Fruit fly (Drosophila melanogaster) whole organism, embryonic: Measurements from ENCODE around the gene Cp18.

Experiments used
- Abd-B ChIP-seq: fragments of 200-800 bp; sonication (Bioruptor generic); optimal IDR thresholded peaks from 2 replicates; lab custom pipeline; 2018; ENCODE audit warnings: missing biosample characterization, mild to moderate bottlenecking, missing genetic modification characterization, moderate library complexity
- BtbVII ChIP-seq: fragments of 200-800 bp; sonication (Bioruptor generic); optimal IDR thresholded peaks from 3 replicates; lab custom pipeline; 2017; ENCODE audit warnings: missing biosample characterization, mild to moderate bottlenecking, missing genetic modification characterization
- CG10321 ChIP-seq: fragments of 200-800 bp; sonication (Bioruptor generic); IDR thresholded peaks from 2 replicates; pipeline ENCODE4 v1.3.6; 2022; ENCODE audit warnings: missing biosample characterization, missing genetic modification characterization
- CG12155 ChIP-seq: fragments of 200-800 bp; sonication (Bioruptor generic); optimal IDR thresholded peaks from 3 replicates; lab custom pipeline; 2016; ENCODE audit warnings: missing biosample characterization, missing genetic modification characterization
- CG12236 ChIP-seq: fragments of 200-800 bp; sonication (Bioruptor generic); optimal IDR thresholded peaks from 2 replicates; lab custom pipeline; 2016; ENCODE audit warnings: missing biosample characterization, missing genetic modification characterization
- CG12769 ChIP-seq: fragments of 200-800 bp; sonication (Bioruptor generic); optimal IDR thresholded peaks from 2 replicates; lab custom pipeline; 2019; ENCODE audit warnings: missing biosample characterization, mild to moderate bottlenecking, missing genetic modification characterization, moderate library complexity
- CG14441 ChIP-seq: fragments of 200-800 bp; sonication (Bioruptor generic); IDR thresholded peaks from 2 replicates; pipeline ENCODE4 v1.3.6; 2022; ENCODE audit warnings: missing biosample characterization, missing genetic modification characterization
- CG16863 ChIP-seq: fragments of 200-800 bp; sonication (Bioruptor generic); optimal IDR thresholded peaks from 3 replicates; lab custom pipeline; 2016; ENCODE audit warnings: missing biosample characterization, missing genetic modification characterization
- CG2116 ChIP-seq: fragments of 200-800 bp; sonication (Bioruptor generic); optimal IDR thresholded peaks from 3 replicates; lab custom pipeline; 2018; ENCODE audit warnings: missing biosample characterization, mild to moderate bottlenecking, missing genetic modification characterization
- CG2678 ChIP-seq: fragments of 200-800 bp; sonication (Bioruptor generic); optimal IDR thresholded peaks from 3 replicates; lab custom pipeline; 2019; ENCODE audit warnings: missing biosample characterization, mild to moderate bottlenecking, missing genetic modification characterization, moderate library complexity
- CG2712 ChIP-seq: fragments of 200-800 bp; optimal IDR thresholded peaks from 3 replicates; lab custom pipeline; 2019; ENCODE audit warnings: missing biosample characterization, mild to moderate bottlenecking, missing genetic modification characterization, moderate library complexity
- CG30403 ChIP-seq: fragments of 200-800 bp; sonication (Bioruptor generic); optimal IDR thresholded peaks from 3 replicates; lab custom pipeline; 2016; ENCODE audit warnings: missing biosample characterization, missing genetic modification characterization
- CG3281 ChIP-seq: fragments of 200-800 bp; sonication (Bioruptor generic); optimal IDR thresholded peaks from 3 replicates; lab custom pipeline; 2017; ENCODE audit warnings: missing biosample characterization, mild to moderate bottlenecking, missing genetic modification characterization
- CG4730 ChIP-seq: fragments of 200-800 bp; sonication (Bioruptor generic); IDR thresholded peaks from 2 replicates; pipeline ENCODE4 v1.3.6; 2022; ENCODE audit warnings: missing biosample characterization, missing genetic modification characterization
- CG5180 ChIP-seq: fragments of 200-800 bp; sonication (Bioruptor generic); optimal IDR thresholded peaks from 3 replicates; lab custom pipeline; 2017; ENCODE audit warnings: missing biosample characterization, missing genetic modification characterization, mild to moderate bottlenecking, moderate library complexity, missing genetic modification reagents
- CG5953 ChIP-seq: fragments of 200-800 bp; sonication (Bioruptor generic); IDR thresholded peaks from 2 replicates; pipeline ENCODE4 v1.3.6; 2022; ENCODE audit warnings: missing biosample characterization, missing genetic modification characterization
- CkIIα-i1 ChIP-seq: fragments of 200-800 bp; sonication (Bioruptor generic); IDR thresholded peaks from 2 replicates; pipeline ENCODE4 v1.3.6; 2022; ENCODE audit warnings: missing biosample characterization, missing genetic modification characterization
- Doc2 ChIP-seq: fragments of 200-800 bp; sonication (Bioruptor generic); IDR thresholded peaks from 2 replicates; pipeline ENCODE4 v1.3.6; 2022; ENCODE audit warnings: missing biosample characterization, missing genetic modification characterization
- Dp ChIP-seq: fragments of 200-800 bp; sonication (Bioruptor generic); optimal IDR thresholded peaks from 2 replicates; lab custom pipeline; 2018; ENCODE audit warnings: missing biosample characterization, mild to moderate bottlenecking, missing genetic modification characterization, moderate library complexity
- Dref ChIP-seq: fragments of 200-800 bp; sonication (Bioruptor generic); IDR thresholded peaks from 2 replicates; pipeline ENCODE4 v1.3.6; 2022; ENCODE audit warnings: missing biosample characterization, missing genetic modification characterization
- Elba2 ChIP-seq: fragments of 200-800 bp; sonication (Bioruptor generic); optimal IDR thresholded peaks from 3 replicates; lab custom pipeline; 2016; ENCODE audit warnings: missing biosample characterization, missing genetic modification characterization
- HLH4C ChIP-seq: fragments of 200-800 bp; sonication (Bioruptor generic); IDR thresholded peaks from 3 replicates; pipeline ENCODE4 v1.3.6; 2022; ENCODE audit warnings: missing biosample characterization, missing genetic modification characterization; ENCODE audit not compliant: partially characterized antibody
- Hmx ChIP-seq: fragments of 200-800 bp; sonication (Bioruptor generic); optimal IDR thresholded peaks from 2 replicates; lab custom pipeline; 2016; ENCODE audit warnings: missing biosample characterization, missing genetic modification characterization
- Hr3 ChIP-seq: fragments of 200-800 bp; sonication (Bioruptor generic); optimal IDR thresholded peaks from 3 replicates; lab custom pipeline; 2016; ENCODE audit warnings: missing biosample characterization, missing genetic modification characterization
- Meics ChIP-seq: fragments of 200-800 bp; sonication (Bioruptor generic); optimal IDR thresholded peaks from 2 replicates; lab custom pipeline; 2017; ENCODE audit warnings: missing biosample characterization, mild to moderate bottlenecking, missing genetic modification characterization
- Mes4 ChIP-seq: fragments of 200-800 bp; sonication (Bioruptor generic); optimal IDR thresholded peaks from 2 replicates; lab custom pipeline; 2016; ENCODE audit warnings: missing biosample characterization, missing genetic modification characterization
- NC2β ChIP-seq: fragments of 200-800 bp; sonication (Bioruptor generic); optimal IDR thresholded peaks from 2 replicates; lab custom pipeline; 2016; ENCODE audit warnings: missing biosample characterization, missing genetic modification characterization
- NfI ChIP-seq: fragments of 200-800 bp; sonication (Bioruptor generic); optimal IDR thresholded peaks from 3 replicates; lab custom pipeline; 2018; ENCODE audit warnings: missing biosample characterization, mild to moderate bottlenecking, missing genetic modification characterization, moderate library complexity
- Ravus ChIP-seq: fragments of 200-800 bp; sonication (Bioruptor generic); IDR thresholded peaks from 2 replicates; pipeline ENCODE4 v1.3.6; 2022; ENCODE audit warnings: missing biosample characterization, missing genetic modification characterization
- TFAM ChIP-seq: fragments of 200-800 bp; sonication (Bioruptor generic); optimal IDR thresholded peaks from 2 replicates; lab custom pipeline; 2017; ENCODE audit warnings: missing biosample characterization, missing genetic modification characterization, inconsistent platforms
- Vsx1 ChIP-seq: fragments of 200-800 bp; sonication (Bioruptor generic); optimal IDR thresholded peaks from 2 replicates; lab custom pipeline; 2017; ENCODE audit warnings: missing biosample characterization, mild to moderate bottlenecking, missing genetic modification characterization, missing genetic modification reagents
- YL-1 ChIP-seq: fragments of 200-800 bp; sonication (Bioruptor generic); optimal IDR thresholded peaks from 3 replicates; lab custom pipeline; 2017; ENCODE audit warnings: missing biosample characterization, mild to moderate bottlenecking, missing genetic modification characterization
- ac ChIP-seq: fragments of 200-800 bp; sonication (Bioruptor generic); optimal IDR thresholded peaks from 3 replicates; lab custom pipeline; 2017; ENCODE audit warnings: missing biosample characterization, mild to moderate bottlenecking, missing genetic modification characterization
- amos ChIP-seq: fragments of 200-800 bp; sonication (Bioruptor generic); IDR thresholded peaks from 2 replicates; pipeline ENCODE4 v1.3.6; 2022; ENCODE audit warnings: missing biosample characterization, missing genetic modification characterization; ENCODE audit not compliant: partially characterized antibody
- ato ChIP-seq: fragments of 200-800 bp; sonication (Bioruptor generic); IDR thresholded peaks from 2 replicates; pipeline ENCODE4 v1.3.6; 2022; ENCODE audit warnings: missing biosample characterization, missing genetic modification characterization; ENCODE audit not compliant: partially characterized antibody
- br ChIP-seq: fragments of >200 bp; optimal IDR thresholded peaks from 2 replicates; lab custom pipeline; 2017
- ci ChIP-seq: fragments of 200-800 bp; sonication (Bioruptor generic); IDR thresholded peaks from 3 replicates; pipeline ENCODE4 v1.3.6; 2022; ENCODE audit warnings: missing biosample characterization, missing genetic modification characterization
- crol ChIP-seq: fragments of 200-800 bp; sonication (Bioruptor generic); IDR thresholded peaks from 2 replicates; pipeline ENCODE4 v1.3.6; 2022; ENCODE audit warnings: missing biosample characterization, missing genetic modification characterization
- crp ChIP-seq, 2 experiments: fragments of 200-800 bp; sonication (Bioruptor generic); optimal IDR thresholded peaks; 2 replicates in 1 of 2; 3 replicates in 1 of 2; lab custom pipeline; 2017; ENCODE audit warnings: missing biosample characterization in 2 of 2, missing genetic modification characterization in 2 of 2, mild to moderate bottlenecking in 1 of 2, moderate library complexity in 1 of 2
- danr ChIP-seq: fragments of 200-800 bp; sonication (Bioruptor generic); IDR thresholded peaks from 2 replicates; pipeline ENCODE4 v1.3.6; 2022; ENCODE audit warnings: missing biosample characterization, missing genetic modification characterization
- fd3F ChIP-seq: fragments of 200-800 bp; sonication (Bioruptor generic); optimal IDR thresholded peaks from 2 replicates; lab custom pipeline; 2018; ENCODE audit warnings: missing biosample characterization, mild to moderate bottlenecking, missing genetic modification characterization, moderate library complexity
- hkb ChIP-seq, 2 experiments: fragments of 200-800 bp in 1 of 2; fragments of >200 bp in 1 of 2; sonication (Bioruptor generic) in 1 of 2; IDR thresholded peaks in 1 of 2; optimal IDR thresholded peaks in 1 of 2; 2 replicates each; pipeline versions ENCODE4 v1.3.6 to Lab custom; 2017 to 2022; ENCODE audit warnings: missing biosample characterization in 1 of 2, missing genetic modification characterization in 1 of 2
- kah ChIP-seq: fragments of 200-800 bp; sonication (Bioruptor generic); optimal IDR thresholded peaks from 2 replicates; lab custom pipeline; 2018; ENCODE audit warnings: missing biosample characterization, mild to moderate bottlenecking, missing genetic modification characterization
- nmo ChIP-seq: fragments of 200-800 bp; sonication (Bioruptor generic); optimal IDR thresholded peaks from 2 replicates; lab custom pipeline; 2018; ENCODE audit warnings: missing biosample characterization, mild to moderate bottlenecking, missing genetic modification characterization, moderate library complexity
- sc ChIP-seq, 3 experiments: fragments of >200 bp in 2 of 3; fragments of 200-800 bp in 1 of 3; sonication (Bioruptor generic) in 1 of 3; optimal IDR thresholded peaks; 2 replicates in 2 of 3; 3 replicates in 1 of 3; lab custom pipeline; 2017; ENCODE audit warnings: mild to moderate bottlenecking in 1 of 3, missing biosample characterization in 1 of 3, missing genetic modification characterization in 1 of 3, missing genetic modification reagents in 1 of 3
- sens ChIP-seq: fragments of 200-800 bp; sonication (Bioruptor generic); peaks from one replicate; lab custom pipeline; 2016; ENCODE audit warnings: missing biosample characterization, missing genetic modification characterization
- sens-2 ChIP-seq: fragments of 200-800 bp; sonication (Bioruptor generic); IDR thresholded peaks from 2 replicates; pipeline ENCODE4 v1.3.6; 2022; ENCODE audit warnings: missing biosample characterization, missing genetic modification characterization
- tgo ChIP-seq: fragments of 200-800 bp; sonication (Bioruptor generic); IDR thresholded peaks from 3 replicates; pipeline ENCODE4 v1.3.6; 2022; ENCODE audit warnings: missing biosample characterization, missing genetic modification characterization
- tna ChIP-seq: fragments of 200-800 bp; sonication (Bioruptor generic); IDR thresholded peaks from 2 replicates; pipeline ENCODE4 v1.3.6; 2022; ENCODE audit warnings: missing biosample characterization, missing genetic modification characterization; ENCODE audit not compliant: partially characterized antibody
- zf30C ChIP-seq: fragments of 200-800 bp; sonication (Bioruptor generic); optimal IDR thresholded peaks from 3 replicates; lab custom pipeline; 2018; ENCODE audit warnings: missing biosample characterization, mild to moderate bottlenecking, missing genetic modification characterization

Gene Cp18

dm6 chr3L:8741051-8741468, 14.5 kb downstream of the Cp18 start (continued):
- no peak for TF ChIP-seq Vsx1 (GFP tag; lab: Kevin White, UChicago)
- TF ChIP-seq Meics (GFP tag; lab: Kevin White, UChicago), result peak; percentile 65
- peak; percentile 65 for TF ChIP-seq NfI (GFP tag; lab: Kevin White, UChicago)
- no peak for TF ChIP-seq br (lab: Kevin White, UChicago)
- TF ChIP-seq CG5953 (GFP tag; lab: Robert Waterston, UW), result peak; percentile 43; the same call in 1 of the 2 replicates
- TF ChIP-seq CG3281 (GFP tag; lab: Kevin White, UChicago), result peak; percentile 70
- TF ChIP-seq CG10321 (GFP tag; lab: Robert Waterston, UW), result peak; percentile 92
- peak; percentile 75 for TF ChIP-seq sens (GFP tag; lab: Kevin White, UChicago)
- TF ChIP-seq TFAM (GFP tag; lab: Kevin White, UChicago), result no peak
- TF ChIP-seq CG5180 (GFP tag; lab: Kevin White, UChicago), result no peak
- TF ChIP-seq tna (GFP tag; lab: Robert Waterston, UW), result no peak
- no peak for TF ChIP-seq amos (GFP tag; lab: Robert Waterston, UW)
- no peak for TF ChIP-seq Dref
- no peak for TF ChIP-seq CG16863
- TF ChIP-seq CG2678 (tag; lab: Kevin White, UChicago), result no peak
- TF ChIP-seq Dp (GFP tag; lab: Kevin White, UChicago), result no peak
- 0 out of 2 replicates have a peak, but pooled peaks have one; percentile 8 for TF ChIP-seq danr (GFP tag; lab: Robert Waterston, UW)
- no peak for TF ChIP-seq kah (GFP tag; lab: Kevin White, UChicago)
- TF ChIP-seq sens-2 (GFP tag; lab: Robert Waterston, UW), result 0 out of 2 replicates have a peak, but pooled peaks have one; percentile 14
- TF ChIP-seq Mes4, result no peak
- TF ChIP-seq sc (optimal IDR thresholded peaks at IDR 0.05; lab: Kevin White, UChicago), result no peak
- no peak for TF ChIP-seq sc (GFP tag; optimal IDR thresholded peaks at IDR 0.05; lab: Kevin White, UChicago)
- no peak for TF ChIP-seq hkb (optimal IDR thresholded peaks at IDR 0.05; lab: Kevin White, UChicago)
- TF ChIP-seq hkb (GFP tag; IDR thresholded peaks at IDR 0.05; lab: Robert Waterston, UW), result peak; percentile 37; the same call in 1 of the 2 replicates
- TF ChIP-seq tgo, result no peak
- TF ChIP-seq Hr3 (GFP tag; lab: Kevin White, UChicago), result no peak
- TF ChIP-seq CG4730, result no peak
- no peak for TF ChIP-seq Ravus (GFP tag; lab: Robert Waterston, UW)
- TF ChIP-seq Doc2, result no peak
- no peak for TF ChIP-seq Elba2 (GFP tag; lab: Kevin White, UChicago)
- peak; percentile 51; the same call in 1 of the 2 replicates for TF ChIP-seq crol
- TF ChIP-seq CG12155, result no peak
- no peak for TF ChIP-seq HLH4C (GFP tag; lab: Robert Waterston, UW)
- TF ChIP-seq CG2116 (GFP tag; lab: Kevin White, UChicago), result peak; percentile 10
- peak; percentile 5 for TF ChIP-seq YL-1
- no peak for TF ChIP-seq Abd-B (GFP tag; lab: Kevin White, UChicago)
- no peak; the same call in 1 of the 2 replicates for TF ChIP-seq CG14441
- TF ChIP-seq fd3F (GFP tag; lab: Kevin White, UChicago), result no peak
- no peak for TF ChIP-seq ac (GFP tag; lab: Kevin White, UChicago)
- peak; percentile 74; the same call in 2 of the 3 replicates for TF ChIP-seq ci (GFP tag; lab: Robert Waterston, UW)
- peak in 1 of 2 experiments; percentile 31 for TF ChIP-seq crp (GFP tag; optimal IDR thresholded peaks at IDR 0.05; lab: Kevin White, UChicago)
- no peak for TF ChIP-seq zf30C (GFP tag; lab: Kevin White, UChicago)
- TF ChIP-seq CkIIα-i1 (GFP tag; lab: Robert Waterston, UW), result no peak
- TF ChIP-seq BtbVII, result peak; percentile 25
- TF ChIP-seq ato (GFP tag; lab: Robert Waterston, UW), result no peak
- no peak for TF ChIP-seq NC2β (GFP tag; lab: Kevin White, UChicago)
- TF ChIP-seq CG2712, result no peak
- peak; percentile 43 for TF ChIP-seq nmo
- TF ChIP-seq Hmx, result no peak
- TF ChIP-seq CG12769, result peak; percentile 71
- TF ChIP-seq CG30403 (GFP tag; lab: Kevin White, UChicago), result no peak
- TF ChIP-seq CG12236 (GFP tag; lab: Kevin White, UChicago), result no peak
